Worm (Caenorhabditis elegans): ENCODE measurements around the gene D1086.8.

ce11 chrV:14123176-14123575 lies 29.3 kb downstream of the D1086.8 start:
- TF ChIP-seq B0310.2 (tag; optimal IDR thresholded peaks at IDR 0.05) (no peak), hmbx-1 (tag; optimal IDR thresholded peaks at IDR 0.05) (no peak), pes-1 (GFP tag; IDR thresholded peaks at IDR 0.05) (no peak), ama-1 (optimal IDR thresholded peaks at IDR 0.05) (no peak), flt-1 (GFP tag; IDR thresholded peaks at IDR 0.05) (no peak), sea-1 (GFP tag; conservative IDR thresholded peaks at IDR 0.05) (no peak), ceh-13 (GFP tag; optimal IDR thresholded peaks at IDR 0.05) (no peak), hmg-4 (GFP tag; optimal IDR thresholded peaks at IDR 0.05) (no peak), tbx-37 (GFP tag; conservative IDR thresholded peaks at IDR 0.05) (no peak), tra-4 (tag; optimal IDR thresholded peaks at IDR 0.05) (no peak), tbx-11 (GFP tag; IDR thresholded peaks at IDR 0.05) (no peak)
